Worm (Caenorhabditis elegans) whole organism, midembryonic: ENCODE results near the gene itm-2.

Experiments used
- T22C8.4 ChIP-seq: fragments of 200-800 bp; sonication (Bioruptor generic); IDR thresholded peaks from 2 replicates; pipeline ENCODE4 v1.3.6; 2022; ENCODE audit warnings: missing genetic modification characterization, missing compliant biosample characterization
- cog-1 ChIP-seq: sonication (generic microtip); optimal IDR thresholded peaks from 2 replicates; lab custom pipeline; 2016; ENCODE audit warnings: missing genetic modification characterization, missing compliant biosample characterization
- flt-1 ChIP-seq: fragments of 200-800 bp; sonication (Bioruptor generic); IDR thresholded peaks from 2 replicates; pipeline ENCODE4 v1.3.6; 2022; ENCODE audit warnings: missing genetic modification characterization, missing compliant biosample characterization
- klf-2 ChIP-seq: fragments of 200-800 bp; sonication (Bioruptor generic); conservative IDR thresholded peaks from 2 replicates; pipeline ENCODE4 v1.3.6; 2022; ENCODE audit warnings: missing genetic modification reagents, missing genetic modification characterization, missing compliant biosample characterization
- med-1 ChIP-seq: sonication (generic microtip); optimal IDR thresholded peaks from 2 replicates; lab custom pipeline; 2017; ENCODE audit warnings: missing genetic modification characterization, mild to moderate bottlenecking, missing compliant biosample characterization, antibody characterized with exemption, missing genetic modification reagents; ENCODE audit not compliant: insufficient read depth
- ref-1 ChIP-seq: fragments of 200-800 bp; sonication (Bioruptor generic); conservative IDR thresholded peaks from 2 replicates; pipeline ENCODE4 v1.3.6; 2022; ENCODE audit warnings: missing genetic modification reagents, missing genetic modification characterization, missing compliant biosample characterization
- tab-1 ChIP-seq: fragments of 200-800 bp; sonication (Bioruptor generic); IDR thresholded peaks from 2 replicates; pipeline ENCODE4 v1.3.6; 2022; ENCODE audit warnings: missing genetic modification characterization, missing compliant biosample characterization
- ztf-23 ChIP-seq: fragments of 200-800 bp; sonication (Bioruptor generic); IDR thresholded peaks from 2 replicates; pipeline ENCODE4 v1.3.6; 2022; ENCODE audit warnings: missing genetic modification reagents, missing genetic modification characterization, missing compliant biosample characterization
- ztf-29 ChIP-seq: fragments of 200-800 bp; sonication (Bioruptor generic); IDR thresholded peaks from 2 replicates; pipeline ENCODE4 v1.3.6; 2022; ENCODE audit warnings: missing genetic modification reagents, missing genetic modification characterization, missing compliant biosample characterization

The itm-2 gene

ce11 chrX:5447381-5447780, 2.4 kb downstream of the itm-2 start:
- TF ChIP-seq ref-1 (GFP tag; lab: Robert Waterston, UW) (no peak), klf-2 (GFP tag; lab: Robert Waterston, UW) (no peak), med-1 (GFP tag; lab: Kevin White, UChicago) (no peak), ztf-29 (GFP tag; lab: Robert Waterston, UW) (no peak), T22C8.4 (no peak), ztf-23 (GFP tag; lab: Robert Waterston, UW) (no peak), cog-1 (tag; lab: Kevin White, UChicago) (no peak), tab-1 (GFP tag; lab: Robert Waterston, UW) (no peak), flt-1 (GFP tag; lab: Robert Waterston, UW) (no peak)

ce11 chrX:5447941-5448340, 3.0 kb downstream of the itm-2 start, which contains the start of gene C25F6.8:
Gene C25F6.8, plus strand, starts transcription at chrX:5448241.
- TF ChIP-seq klf-2 (GFP tag; lab: Robert Waterston, UW) (no peak), T22C8.4 (no peak), ztf-29 (GFP tag; lab: Robert Waterston, UW) (no peak), med-1 (GFP tag; lab: Kevin White, UChicago) (no peak), ztf-23 (GFP tag; lab: Robert Waterston, UW) (no peak), ref-1 (GFP tag; lab: Robert Waterston, UW) (no peak), flt-1 (GFP tag; lab: Robert Waterston, UW) (no peak), tab-1 (GFP tag; lab: Robert Waterston, UW) (no peak), cog-1 (tag; lab: Kevin White, UChicago) (no peak)

ce11 chrX:5450773-5451447, 5.9 kb downstream of the itm-2 start, which contains the start of gene C25F6.6:
Gene C25F6.6, minus strand, starts transcription at chrX:5450823.
- no peak for TF ChIP-seq med-1 (GFP tag; lab: Kevin White, UChicago)
- TF ChIP-seq flt-1 (GFP tag; lab: Robert Waterston, UW) = no peak
- TF ChIP-seq cog-1 (tag; lab: Kevin White, UChicago) = no peak
- TF ChIP-seq tab-1 (GFP tag; lab: Robert Waterston, UW) = no peak

ce11 chrX:5451706-5452105, 6.7 kb downstream of the itm-2 start:
- TF ChIP-seq ztf-23 (GFP tag; lab: Robert Waterston, UW) (no peak), flt-1 (GFP tag; lab: Robert Waterston, UW) (no peak), cog-1 (tag; lab: Kevin White, UChicago) (no peak), T22C8.4 (no peak), med-1 (GFP tag; lab: Kevin White, UChicago) (no peak), klf-2 (GFP tag; lab: Robert Waterston, UW) (no peak), ztf-29 (GFP tag; lab: Robert Waterston, UW) (no peak), tab-1 (GFP tag; lab: Robert Waterston, UW) (no peak), ref-1 (GFP tag; lab: Robert Waterston, UW) (no peak)

ce11 chrX:5455107-5455506, 10.1 kb downstream of the itm-2 start:
- TF ChIP-seq flt-1 (GFP tag; lab: Robert Waterston, UW) = no peak
- no peak for TF ChIP-seq klf-2 (GFP tag; lab: Robert Waterston, UW)
- TF ChIP-seq T22C8.4 = no peak
- no peak for TF ChIP-seq ref-1 (GFP tag; lab: Robert Waterston, UW)
- TF ChIP-seq cog-1 (tag; lab: Kevin White, UChicago) = no peak
- no peak for TF ChIP-seq ztf-29 (GFP tag; lab: Robert Waterston, UW)
- TF ChIP-seq med-1 (GFP tag; lab: Kevin White, UChicago) = no peak
- TF ChIP-seq tab-1 (GFP tag; lab: Robert Waterston, UW) = no peak

- TF ChIP-seq klf-2 (GFP tag; lab: Robert Waterston, UW) = no peak
Observed at ce11 chrX:5457184-5457583, 12.2 kb downstream of the itm-2 start.

- TF ChIP-seq med-1 (GFP tag; lab: Kevin White, UChicago) (no peak), ref-1 (GFP tag; lab: Robert Waterston, UW) (no peak), ztf-23 (GFP tag; lab: Robert Waterston, UW) (no peak)
Observed at ce11 chrX:5458043-5458442, 13.1 kb downstream of the itm-2 start.

ce11 chrX:5458750-5459149, 13.8 kb downstream of the itm-2 start:
- TF ChIP-seq cog-1 (tag; lab: Kevin White, UChicago) = no peak

ce11 chrX:5460930-5461329, 16.0 kb downstream of the itm-2 start, which contains the start of gene ddr-1:
Gene ddr-1, plus strand, starts transcription at chrX:5461230.
- TF ChIP-seq ref-1 (GFP tag; lab: Robert Waterston, UW) (no peak), ztf-29 (GFP tag; lab: Robert Waterston, UW) (no peak), T22C8.4 (no peak), tab-1 (GFP tag; lab: Robert Waterston, UW) (no peak), klf-2 (GFP tag; lab: Robert Waterston, UW) (no peak), flt-1 (GFP tag; lab: Robert Waterston, UW) (no peak), med-1 (GFP tag; lab: Kevin White, UChicago) (no peak), cog-1 (tag; lab: Kevin White, UChicago) (no peak), ztf-23 (GFP tag; lab: Robert Waterston, UW) (no peak)

- TF ChIP-seq tab-1 (GFP tag; lab: Robert Waterston, UW) (no peak), klf-2 (GFP tag; lab: Robert Waterston, UW) (no peak), ztf-23 (GFP tag; lab: Robert Waterston, UW) (no peak), T22C8.4 (no peak), cog-1 (tag; lab: Kevin White, UChicago) (no peak), ztf-29 (GFP tag; lab: Robert Waterston, UW) (no peak), ref-1 (GFP tag; lab: Robert Waterston, UW) (no peak), flt-1 (GFP tag; lab: Robert Waterston, UW) (no peak), med-1 (GFP tag; lab: Kevin White, UChicago) (no peak)
Observed at ce11 chrX:5465631-5466030, 20.7 kb downstream of the itm-2 start.
